Worm (Caenorhabditis elegans): ENCODE results near the gene srsx-28.

DNA sequence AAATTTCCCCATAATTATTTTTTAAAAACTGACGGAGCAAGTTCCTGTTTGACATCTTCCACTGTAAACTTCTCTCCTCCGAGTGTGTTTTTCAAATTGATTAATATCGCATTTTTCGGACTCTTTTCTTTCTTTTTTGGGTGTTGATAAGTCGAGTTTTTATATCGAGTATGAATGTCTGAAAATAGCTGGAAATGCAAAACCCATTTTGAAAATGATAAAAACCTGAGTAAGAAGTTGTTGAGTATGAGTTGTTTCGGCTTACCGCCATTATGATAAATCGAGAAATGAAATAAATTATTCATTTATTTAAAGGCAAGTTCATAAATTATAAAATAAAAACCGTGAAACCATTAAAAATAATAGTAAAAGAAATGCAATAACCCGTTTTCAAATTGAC lies 33.3 kb downstream of the srsx-28 start, which contains the start of gene ZK856.18:
- TF ChIP-seq flt-1 (GFP tag; IDR thresholded peaks at IDR 0.05) (no peak), klf-2 (GFP tag; conservative IDR thresholded peaks at IDR 0.05) (no peak), ref-1 (GFP tag; conservative IDR thresholded peaks at IDR 0.05) (no peak), ztf-23 (GFP tag; IDR thresholded peaks at IDR 0.05) (no peak)
